Fruit fly (Drosophila melanogaster) whole organism, embryonic: Measurements from ENCODE around the gene CG7320.

Experiments used
- CG10959 ChIP-seq: fragments of 200-800 bp; sonication (Bioruptor generic); IDR thresholded peaks from 2 replicates; pipeline ENCODE4 v1.3.6; 2022; ENCODE audit warnings: missing biosample characterization, missing genetic modification characterization
- CG13287 ChIP-seq: fragments of 200-800 bp; sonication (Bioruptor generic); IDR thresholded peaks from 2 replicates; pipeline ENCODE4 v1.3.6; 2022; ENCODE audit warnings: missing biosample characterization, missing genetic modification characterization; ENCODE audit not compliant: partially characterized antibody
- CG13775 ChIP-seq: fragments of 200-800 bp; sonication (Bioruptor generic); optimal IDR thresholded peaks from 3 replicates; lab custom pipeline; 2017; ENCODE audit warnings: missing biosample characterization, mild to moderate bottlenecking, missing genetic modification characterization
- CG14860 ChIP-seq: fragments of 200-800 bp; sonication (Bioruptor generic); IDR thresholded peaks from 3 replicates; pipeline ENCODE4 v1.3.6; 2022; ENCODE audit warnings: missing biosample characterization, missing genetic modification characterization; ENCODE audit not compliant: partially characterized antibody
- CG16779 ChIP-seq: fragments of 200-800 bp; sonication (Bioruptor generic); IDR thresholded peaks from 2 replicates; pipeline ENCODE4 v1.3.6; 2022; ENCODE audit warnings: missing biosample characterization, missing genetic modification characterization
- CG2129 ChIP-seq: fragments of 200-800 bp; sonication (Bioruptor generic); IDR thresholded peaks from 2 replicates; pipeline ENCODE4 v1.3.6; 2022; ENCODE audit warnings: missing biosample characterization, missing genetic modification characterization; ENCODE audit not compliant: partially characterized antibody
- CG6765 ChIP-seq: fragments of 200-800 bp; sonication (Bioruptor generic); optimal IDR thresholded peaks from 3 replicates; lab custom pipeline; 2017; ENCODE audit warnings: missing biosample characterization, mild to moderate bottlenecking, missing genetic modification characterization
- CG6854 ChIP-seq: fragments of 200-800 bp; sonication (Bioruptor generic); optimal IDR thresholded peaks from 3 replicates; lab custom pipeline; 2017; ENCODE audit warnings: missing biosample characterization, mild to moderate bottlenecking, missing genetic modification characterization
- CG7357 ChIP-seq: fragments of 200-800 bp; sonication (Bioruptor generic); IDR thresholded peaks from 3 replicates; pipeline ENCODE4 v1.3.6; 2022; ENCODE audit warnings: missing biosample characterization, missing genetic modification characterization
- CG7372 ChIP-seq: fragments of 200-800 bp; sonication (Bioruptor generic); IDR thresholded peaks from 2 replicates; pipeline ENCODE4 v1.3.6; 2022; ENCODE audit warnings: missing biosample characterization, missing genetic modification characterization
- CG8924 ChIP-seq: fragments of 200-800 bp; optimal IDR thresholded peaks from 3 replicates; lab custom pipeline; 2019; ENCODE audit warnings: missing biosample characterization, mild to moderate bottlenecking, missing genetic modification characterization, moderate library complexity
- CG8944 ChIP-seq: fragments of 200-800 bp; sonication (Bioruptor generic); optimal IDR thresholded peaks from 3 replicates; lab custom pipeline; 2016; ENCODE audit warnings: missing biosample characterization, missing genetic modification characterization
- D19B ChIP-seq: fragments of 200-800 bp; sonication (Bioruptor generic); optimal IDR thresholded peaks from 2 replicates; lab custom pipeline; 2017; ENCODE audit warnings: missing biosample characterization, mild to moderate bottlenecking, missing genetic modification characterization
- Deaf1 ChIP-seq: fragments of 200-800 bp; optimal IDR thresholded peaks from 3 replicates; lab custom pipeline; 2019; ENCODE audit warnings: missing biosample characterization, mild to moderate bottlenecking, missing genetic modification characterization, moderate library complexity
- Dfd ChIP-seq, 2 experiments: fragments of >200 bp; optimal IDR thresholded peaks; 2 replicates each; lab custom pipeline; 2017; ENCODE audit warnings: missing biosample characterization in 2 of 2, missing genetic modification characterization in 2 of 2
- ERR ChIP-seq: fragments of 200-800 bp; sonication (Bioruptor generic); optimal IDR thresholded peaks from 2 replicates; lab custom pipeline; 2016; ENCODE audit warnings: missing biosample characterization, missing genetic modification characterization
- Elba2 ChIP-seq: fragments of 200-800 bp; sonication (Bioruptor generic); optimal IDR thresholded peaks from 3 replicates; lab custom pipeline; 2016; ENCODE audit warnings: missing biosample characterization, missing genetic modification characterization
- HHEX ChIP-seq: fragments of 200-800 bp; sonication (Bioruptor generic); optimal IDR thresholded peaks from 3 replicates; lab custom pipeline; 2017; ENCODE audit warnings: missing biosample characterization, mild to moderate bottlenecking, missing genetic modification characterization, missing genetic modification reagents
- HLH4C ChIP-seq: fragments of 200-800 bp; sonication (Bioruptor generic); IDR thresholded peaks from 3 replicates; pipeline ENCODE4 v1.3.6; 2022; ENCODE audit warnings: missing biosample characterization, missing genetic modification characterization; ENCODE audit not compliant: partially characterized antibody
- Hr39 ChIP-seq: fragments of >200 bp; optimal IDR thresholded peaks from 2 replicates; lab custom pipeline; 2017
- MTF-1 ChIP-seq: fragments of 200-800 bp; sonication (Bioruptor generic); optimal IDR thresholded peaks from 2 replicates; lab custom pipeline; 2018; ENCODE audit warnings: missing biosample characterization, mild to moderate bottlenecking, missing genetic modification characterization, borderline replicate concordance
- Ravus ChIP-seq: fragments of 200-800 bp; sonication (Bioruptor generic); IDR thresholded peaks from 2 replicates; pipeline ENCODE4 v1.3.6; 2022; ENCODE audit warnings: missing biosample characterization, missing genetic modification characterization
- aop ChIP-seq: fragments of 200-800 bp; sonication (Bioruptor generic); IDR thresholded peaks from 2 replicates; pipeline ENCODE4 v1.3.6; 2022; ENCODE audit warnings: missing biosample characterization, missing genetic modification characterization
- ara ChIP-seq: fragments of 200-800 bp; sonication (Bioruptor generic); IDR thresholded peaks from 2 replicates; pipeline ENCODE4 v1.3.6; 2022; ENCODE audit warnings: missing biosample characterization, missing genetic modification characterization
- bbx ChIP-seq: fragments of 200-800 bp; sonication (Bioruptor generic); IDR thresholded peaks from 2 replicates; pipeline ENCODE4 v1.3.6; 2022; ENCODE audit warnings: missing biosample characterization, missing genetic modification characterization; ENCODE audit not compliant: partially characterized antibody
- cato ChIP-seq: fragments of 200-800 bp; sonication (Bioruptor generic); optimal IDR thresholded peaks from 2 replicates; lab custom pipeline; 2016; ENCODE audit warnings: missing biosample characterization, missing genetic modification characterization, borderline replicate concordance
- chinmo ChIP-seq: fragments of 200-800 bp; sonication (Bioruptor generic); IDR thresholded peaks from 4 replicates; pipeline ENCODE4 v1.3.6; 2022; ENCODE audit warnings: missing biosample characterization, missing genetic modification characterization; ENCODE audit not compliant: partially characterized antibody
- crol ChIP-seq: fragments of 200-800 bp; sonication (Bioruptor generic); IDR thresholded peaks from 2 replicates; pipeline ENCODE4 v1.3.6; 2022; ENCODE audit warnings: missing biosample characterization, missing genetic modification characterization
- ems ChIP-seq: fragments of 200-800 bp; sonication (Bioruptor generic); optimal IDR thresholded peaks from 3 replicates; lab custom pipeline; 2016; ENCODE audit warnings: missing biosample characterization, missing genetic modification characterization
- gce ChIP-seq: fragments of 200-800 bp; sonication (Bioruptor generic); IDR thresholded peaks from 3 replicates; pipeline ENCODE4 v1.3.6; 2022; ENCODE audit warnings: missing biosample characterization, missing genetic modification characterization
- inv ChIP-seq: fragments of 200-800 bp; sonication (Bioruptor generic); IDR thresholded peaks from 2 replicates; pipeline ENCODE4 v1.3.6; 2022; ENCODE audit warnings: missing biosample characterization, missing genetic modification characterization; ENCODE audit not compliant: partially characterized antibody
- klu ChIP-seq: fragments of 200-800 bp; sonication (Bioruptor generic); IDR thresholded peaks from 2 replicates; pipeline ENCODE4 v1.3.6; 2022; ENCODE audit warnings: missing biosample characterization, missing genetic modification characterization
- lbe ChIP-seq: fragments of 200-800 bp; sonication (Bioruptor generic); optimal IDR thresholded peaks from 2 replicates; lab custom pipeline; 2016; ENCODE audit warnings: missing biosample characterization, mild to moderate bottlenecking, missing genetic modification characterization
- phol ChIP-seq: fragments of 200-800 bp; sonication (Bioruptor generic); optimal IDR thresholded peaks from 3 replicates; lab custom pipeline; 2018; ENCODE audit warnings: missing biosample characterization, mild to moderate bottlenecking, missing genetic modification characterization, moderate library complexity
- pita ChIP-seq: fragments of 200-800 bp; sonication (Bioruptor generic); optimal IDR thresholded peaks from 2 replicates; lab custom pipeline; 2017; ENCODE audit warnings: missing biosample characterization, mild to moderate bottlenecking, missing genetic modification characterization
- sens ChIP-seq: fragments of 200-800 bp; sonication (Bioruptor generic); peaks from one replicate; lab custom pipeline; 2016; ENCODE audit warnings: missing biosample characterization, missing genetic modification characterization
- sim ChIP-seq: fragments of 200-800 bp; sonication (Bioruptor generic); IDR thresholded peaks from 2 replicates; pipeline ENCODE4 v1.3.6; 2022; ENCODE audit warnings: missing biosample characterization, missing genetic modification characterization
- so ChIP-seq: fragments of 200-800 bp; sonication (Bioruptor generic); IDR thresholded peaks from 3 replicates; pipeline ENCODE4 v1.3.6; 2022; ENCODE audit warnings: missing biosample characterization, missing genetic modification characterization
- sqz ChIP-seq: fragments of 200-800 bp; sonication (Bioruptor generic); optimal IDR thresholded peaks from 3 replicates; lab custom pipeline; 2018; ENCODE audit warnings: missing biosample characterization, mild to moderate bottlenecking, missing genetic modification characterization
- stc ChIP-seq: fragments of 200-800 bp; sonication (Bioruptor generic); IDR thresholded peaks from 2 replicates; pipeline ENCODE4 v1.3.6; 2022; ENCODE audit warnings: missing biosample characterization, missing genetic modification characterization
- z ChIP-seq: fragments of 200-800 bp; sonication (Bioruptor generic); IDR thresholded peaks from 3 replicates; pipeline ENCODE4 v1.3.6; 2022; ENCODE audit warnings: missing biosample characterization, missing genetic modification characterization

The CG7320 gene

DNA sequence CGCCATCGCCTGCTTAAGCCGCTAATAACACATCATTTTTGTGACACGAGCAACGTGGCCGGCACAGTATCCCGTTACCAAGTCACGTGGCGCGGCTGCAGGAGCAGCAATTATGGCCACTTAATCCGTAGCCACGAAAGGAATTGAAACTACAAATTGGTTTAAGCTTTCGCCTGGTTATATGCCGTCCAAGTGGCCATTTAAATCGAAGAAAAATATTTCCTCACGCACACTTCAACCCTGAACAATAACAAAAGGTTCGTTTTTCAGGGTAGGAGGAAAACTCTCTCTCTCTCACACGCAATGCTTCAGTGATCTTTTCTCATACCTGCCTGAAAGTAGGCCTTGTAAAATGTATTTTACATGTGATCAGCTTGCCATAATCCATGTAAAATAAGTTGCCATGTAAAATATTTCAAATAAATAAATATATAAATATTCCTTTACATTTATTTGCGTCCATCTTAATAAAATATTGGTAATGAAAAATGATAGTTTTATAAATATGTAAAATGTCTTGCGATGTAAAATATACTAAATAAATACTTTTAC is 34.2 kb upstream of the CG7320 start (continued):
- TF ChIP-seq cato: no peak
- TF ChIP-seq CG13287 (GFP tag; lab: Robert Waterston, UW): no peak; the same call in 1 of the 2 replicates
- TF ChIP-seq sim: no peak
- TF ChIP-seq CG13775 (GFP tag; lab: Kevin White, UChicago): no peak
- no peak for TF ChIP-seq z (GFP tag; lab: Robert Waterston, UW)
- no peak for TF ChIP-seq klu
- TF ChIP-seq phol (tag; lab: Kevin White, UChicago): peak; percentile 7
- no peak for TF ChIP-seq ems (GFP tag; lab: Kevin White, UChicago)
- TF ChIP-seq aop (GFP tag; lab: Robert Waterston, UW): no peak
- TF ChIP-seq CG8924: no peak
- TF ChIP-seq ERR (GFP tag; lab: Kevin White, UChicago): no peak
- TF ChIP-seq Elba2 (GFP tag; lab: Kevin White, UChicago): no peak
- TF ChIP-seq so (GFP tag; lab: Robert Waterston, UW): no peak
- TF ChIP-seq CG14860: no peak
- TF ChIP-seq CG7372 (GFP tag; lab: Robert Waterston, UW): no peak
- TF ChIP-seq crol (GFP tag; lab: Robert Waterston, UW): no peak
- no peak for TF ChIP-seq Deaf1 (tag; lab: Kevin White, UChicago)
- TF ChIP-seq CG6854 (GFP tag; lab: Kevin White, UChicago): no peak
- peak; percentile 19 for TF ChIP-seq pita
- TF ChIP-seq CG6765 (GFP tag; lab: Kevin White, UChicago): no peak
- no peak for TF ChIP-seq inv (GFP tag; lab: Robert Waterston, UW)
- no peak for TF ChIP-seq CG2129 (GFP tag; lab: Robert Waterston, UW)
- no peak for TF ChIP-seq stc (GFP tag; lab: Robert Waterston, UW)
- no peak for TF ChIP-seq HHEX (GFP tag; lab: Kevin White, UChicago)
- TF ChIP-seq sens (GFP tag; lab: Kevin White, UChicago): peak; percentile 74
- TF ChIP-seq MTF-1 (GFP tag; lab: Kevin White, UChicago): no peak
- TF ChIP-seq HLH4C (GFP tag; lab: Robert Waterston, UW): no peak
- no peak for TF ChIP-seq gce (GFP tag; lab: Robert Waterston, UW)
- no peak for TF ChIP-seq CG7357 (GFP tag; lab: Robert Waterston, UW)
- peak; percentile 38 for TF ChIP-seq bbx (GFP tag; lab: Robert Waterston, UW)
- TF ChIP-seq lbe (GFP tag; lab: Kevin White, UChicago): no peak
- no peak for TF ChIP-seq D19B (GFP tag; lab: Kevin White, UChicago)
- no peak for TF ChIP-seq Ravus (GFP tag; lab: Robert Waterston, UW)

DNA sequence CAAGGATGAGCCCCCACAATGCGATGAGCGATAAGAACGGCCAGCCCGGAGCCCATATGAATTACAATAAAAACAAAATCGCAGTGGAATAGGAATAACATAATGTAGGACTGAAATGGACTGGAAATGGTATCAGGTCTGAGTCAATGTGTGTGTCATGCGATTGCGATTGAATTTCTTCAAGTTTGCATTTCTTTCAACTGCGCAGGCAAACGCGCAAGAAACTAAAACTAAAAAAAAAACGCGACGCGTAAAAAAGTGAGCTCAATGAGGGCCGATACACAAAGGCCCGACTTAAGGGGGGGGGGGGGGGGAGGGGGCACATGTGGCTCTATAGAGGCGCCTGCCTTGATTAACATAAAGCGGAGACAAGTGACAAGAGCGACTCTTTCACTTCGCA is 30.2 kb upstream of the CG7320 start:
- TF ChIP-seq CG8944 (GFP tag; lab: Kevin White, UChicago) (no peak), Dfd (GFP tag; optimal IDR thresholded peaks at IDR 0.05; lab: Kevin White, UChicago) (no peak), crol (GFP tag; lab: Robert Waterston, UW) (peak; percentile 52; the same call in 1 of the 2 replicates), CG16779 (GFP tag; lab: Robert Waterston, UW) (no peak), chinmo (GFP tag; lab: Robert Waterston, UW) (0 out of 4 replicates have a peak, but pooled peaks have one; percentile 57), Hr39 (lab: Kevin White, UChicago) (peak; percentile 49), CG10959 (no peak), sqz (GFP tag; lab: Kevin White, UChicago) (no peak), ara (GFP tag; lab: Robert Waterston, UW) (0 out of 2 replicates have a peak, but pooled peaks have one; percentile 20)
